Worm (Caenorhabditis elegans) whole organism, L4/young adult: ENCODE results near the gene ttr-34.

Experiments
- W03F9.2 ChIP-seq: fragments of 150-350 bp; optimal IDR thresholded peaks from 2 replicates; lab custom pipeline; 2014; ENCODE audit warnings: missing biosample characterization, missing genetic modification characterization
- dao-5 ChIP-seq: sonication (generic microtip); optimal IDR thresholded peaks from 2 replicates; lab custom pipeline; 2016; ENCODE audit warnings: missing genotype, missing genetic modification characterization, moderate library complexity, missing compliant biosample characterization
- him-1 ChIP-seq: sonication (generic microtip); optimal IDR thresholded peaks from 2 replicates; lab custom pipeline; 2016; ENCODE audit warnings: missing genotype, missing genetic modification reagents, missing genetic modification characterization, missing compliant biosample characterization

- TF ChIP-seq W03F9.2 (tag; lab: Kevin White, UChicago) (no peak), him-1 (no peak), dao-5 (tag; lab: Kevin White, UChicago) (no peak)
Observed at ce11 chrX:13143236-13143635, 3.6 kb downstream of the ttr-34 start.
